Worm (Caenorhabditis elegans) whole organism, young adult: Measurements from ENCODE around the gene dhgd-1.

ENCODE experiments used
- B0035.1 ChIP-seq: sonication (generic microtip); optimal IDR thresholded peaks from 2 replicates; lab custom pipeline; 2016; ENCODE audit warnings: missing genetic modification characterization, mild to moderate bottlenecking, missing compliant biosample characterization, missing genotype, missing genetic modification reagents
- B0261.1 ChIP-seq: sonication (generic microtip); optimal IDR thresholded peaks from 2 replicates; lab custom pipeline; 2016; ENCODE audit warnings: mild to moderate bottlenecking, missing genetic modification characterization, moderate library complexity, missing compliant biosample characterization
- B0336.3 ChIP-seq: fragments of 200-800 bp; sonication (Bioruptor generic); IDR thresholded peaks from 2 replicates; pipeline ENCODE4 v1.3.6; 2022; ENCODE audit warnings: missing genetic modification characterization, missing compliant biosample characterization
- C06A6.2 ChIP-seq: fragments of 200-800 bp; sonication (Bioruptor generic); conservative IDR thresholded peaks from 2 replicates; pipeline ENCODE4 v1.3.6; 2022; ENCODE audit warnings: missing genetic modification characterization, missing compliant biosample characterization
- C17E4.6 ChIP-seq: fragments of 200-800 bp; sonication (Bioruptor generic); IDR thresholded peaks from 2 replicates; pipeline ENCODE4 v1.3.6; 2022; ENCODE audit warnings: missing genetic modification reagents, missing genetic modification characterization, missing compliant biosample characterization
- D2030.7 ChIP-seq: fragments of 200-800 bp; sonication (Bioruptor generic); IDR thresholded peaks from 2 replicates; pipeline ENCODE4 v1.3.6; 2022; ENCODE audit warnings: missing genetic modification reagents, missing genetic modification characterization, missing compliant biosample characterization
- F10E7.11 ChIP-seq: sonication (generic microtip); optimal IDR thresholded peaks from 2 replicates; lab custom pipeline; 2017; ENCODE audit warnings: mild to moderate bottlenecking, missing genetic modification characterization, moderate library complexity, missing compliant biosample characterization
- F23B12.7 ChIP-seq: sonication (generic microtip); optimal IDR thresholded peaks from 2 replicates; lab custom pipeline; 2017; ENCODE audit warnings: missing genetic modification characterization, mild to moderate bottlenecking, missing compliant biosample characterization, antibody characterized with exemption, moderate library complexity; ENCODE audit not compliant: insufficient read depth
- F37B4.10 ChIP-seq: fragments of 200-800 bp; sonication (Bioruptor generic); IDR thresholded peaks from 2 replicates; pipeline ENCODE4 v1.3.6; 2022; ENCODE audit warnings: missing genetic modification characterization, missing compliant biosample characterization
- F49E8.2 ChIP-seq: sonication (generic microtip); optimal IDR thresholded peaks from 3 replicates; lab custom pipeline; 2017; ENCODE audit warnings: missing genetic modification characterization, mild to moderate bottlenecking, missing compliant biosample characterization, antibody characterized with exemption, moderate library complexity; ENCODE audit not compliant: insufficient read depth
- F52B5.7 ChIP-seq: sonication (generic microtip); optimal IDR thresholded peaks from 2 replicates; lab custom pipeline; 2016; ENCODE audit warnings: mild to moderate bottlenecking, missing genetic modification characterization, missing compliant biosample characterization
- F55B11.4 ChIP-seq: sonication (generic microtip); optimal IDR thresholded peaks from 2 replicates; lab custom pipeline; 2016; ENCODE audit warnings: missing compliant biosample characterization, missing genetic modification characterization, borderline replicate concordance; ENCODE audit not compliant: insufficient read depth
- F57A8.1 ChIP-seq: fragments of 200-800 bp; sonication (Bioruptor generic); optimal IDR thresholded peaks from 2 replicates; lab custom pipeline; 2018; ENCODE audit warnings: mild to moderate bottlenecking, missing genetic modification characterization, moderate library complexity, missing compliant biosample characterization
- T26A5.8 ChIP-seq: sonication (generic microtip); optimal IDR thresholded peaks from 2 replicates; lab custom pipeline; 2016; ENCODE audit warnings: missing genetic modification characterization, missing compliant biosample characterization
- Y53F4B.3 ChIP-seq: fragments of 200-800 bp; sonication (Bioruptor generic); IDR thresholded peaks from 2 replicates; pipeline ENCODE4 v1.3.6; 2022; ENCODE audit warnings: missing genetic modification reagents, missing genetic modification characterization, missing compliant biosample characterization
- Y79H2A.3 ChIP-seq: fragments of 200-800 bp; sonication (Bioruptor generic); conservative IDR thresholded peaks from 2 replicates; pipeline ENCODE4 v1.3.6; 2022; ENCODE audit warnings: missing genetic modification reagents, missing genetic modification characterization, missing compliant biosample characterization
- ama-1 ChIP-seq, 3 experiments: fragments of 150-350 bp in 1 of 3; sonication (generic microtip) in 2 of 3; optimal IDR thresholded peaks; 2 replicates each; lab custom pipeline; 2014 to 2018; ENCODE audit warnings: missing biosample characterization in 2 of 3, missing genetic modification characterization in 2 of 3, missing genetic modification reagents in 2 of 3
- athp-1 ChIP-seq: sonication (generic microtip); optimal IDR thresholded peaks from 2 replicates; lab custom pipeline; 2017; ENCODE audit warnings: mild to moderate bottlenecking, missing genetic modification characterization, missing compliant biosample characterization
- attf-5 ChIP-seq: fragments of 200-800 bp; sonication (Bioruptor generic); optimal IDR thresholded peaks from 2 replicates; lab custom pipeline; 2018; ENCODE audit warnings: mild to moderate bottlenecking, missing genetic modification characterization, missing compliant biosample characterization
- cebp-1 ChIP-seq, 2 experiments: fragments of 200-800 bp in 1 of 2; sonication (Bioruptor generic) in 1 of 2; sonication (generic microtip) in 1 of 2; IDR thresholded peaks in 1 of 2; optimal IDR thresholded peaks in 1 of 2; 2 replicates each; pipeline versions ENCODE4 v1.3.6 to Lab custom; 2017 to 2022; ENCODE audit warnings: missing compliant biosample characterization in 2 of 2, missing genetic modification characterization in 2 of 2, mild to moderate bottlenecking in 1 of 2, missing genetic modification reagents in 1 of 2, moderate library complexity in 1 of 2
- ceh-100 ChIP-seq: fragments of 200-800 bp; sonication (Bioruptor generic); IDR thresholded peaks from 2 replicates; pipeline ENCODE4 v1.3.6; 2022; ENCODE audit warnings: missing genetic modification reagents, missing genetic modification characterization, missing compliant biosample characterization
- ceh-40 ChIP-seq: fragments of 200-800 bp; sonication (Bioruptor generic); IDR thresholded peaks from 2 replicates; pipeline ENCODE4 v1.3.6; 2022; ENCODE audit warnings: missing genetic modification characterization, missing compliant biosample characterization
- ceh-79 ChIP-seq: sonication (generic microtip); optimal IDR thresholded peaks from 2 replicates; lab custom pipeline; 2017; ENCODE audit warnings: mild to moderate bottlenecking, missing genetic modification characterization, missing compliant biosample characterization
- ceh-91 ChIP-seq: fragments of 200-800 bp; sonication (Bioruptor generic); IDR thresholded peaks from 2 replicates; pipeline ENCODE4 v1.3.6; 2022; ENCODE audit warnings: missing genetic modification reagents, missing genetic modification characterization, missing compliant biosample characterization
- egl-18 ChIP-seq: fragments of 200-800 bp; sonication (Bioruptor generic); IDR thresholded peaks from 2 replicates; pipeline ENCODE4 v1.3.6; 2022; ENCODE audit warnings: missing genetic modification reagents, missing genetic modification characterization, missing compliant biosample characterization
- ekl-4 ChIP-seq: fragments of 200-800 bp; sonication (Bioruptor generic); IDR thresholded peaks from 2 replicates; pipeline ENCODE4 v1.3.6; 2022; ENCODE audit warnings: missing genetic modification reagents, missing genetic modification characterization, missing compliant biosample characterization
- hlh-12 ChIP-seq: sonication (generic microtip); optimal IDR thresholded peaks from 2 replicates; lab custom pipeline; 2016; ENCODE audit warnings: missing genetic modification characterization, missing compliant biosample characterization
- hlh-26 ChIP-seq: fragments of 200-800 bp; sonication (Bioruptor generic); conservative IDR thresholded peaks from 2 replicates; pipeline ENCODE4 v1.3.6; 2022; ENCODE audit warnings: missing genetic modification reagents, missing genetic modification characterization, missing compliant biosample characterization
- hmg-20 ChIP-seq: fragments of 200-800 bp; sonication (Bioruptor generic); IDR thresholded peaks from 2 replicates; pipeline ENCODE4 v1.3.6; 2022; ENCODE audit warnings: missing genetic modification reagents, missing genetic modification characterization, missing compliant biosample characterization
- hrde-1 ChIP-seq: sonication (generic microtip); optimal IDR thresholded peaks from 2 replicates; lab custom pipeline; 2016; ENCODE audit warnings: missing genetic modification characterization, mild to moderate bottlenecking, missing compliant biosample characterization, moderate library complexity, missing genotype, missing genetic modification reagents, borderline replicate concordance
- let-526 ChIP-seq: fragments of 200-800 bp; sonication (Bioruptor generic); IDR thresholded peaks from 2 replicates; pipeline ENCODE4 v1.3.6; 2022; ENCODE audit warnings: missing genetic modification reagents, missing genetic modification characterization, missing compliant biosample characterization
- lsl-1 ChIP-seq: fragments of 200-800 bp; sonication (Bioruptor generic); optimal IDR thresholded peaks from 2 replicates; lab custom pipeline; 2018; ENCODE audit warnings: mild to moderate bottlenecking, missing genetic modification characterization, moderate library complexity, missing compliant biosample characterization
- madf-10 ChIP-seq: sonication (generic microtip); optimal IDR thresholded peaks from 2 replicates; lab custom pipeline; 2016; ENCODE audit warnings: mild to moderate bottlenecking, missing genetic modification characterization, missing compliant biosample characterization
- madf-6 ChIP-seq: fragments of 200-800 bp; sonication (Bioruptor generic); IDR thresholded peaks from 2 replicates; pipeline ENCODE4 v1.3.6; 2022; ENCODE audit warnings: missing genetic modification reagents, missing genetic modification characterization, missing compliant biosample characterization
- madf-8 ChIP-seq: fragments of 200-800 bp; sonication (Bioruptor generic); conservative IDR thresholded peaks from 2 replicates; pipeline ENCODE4 v1.3.6; 2022; ENCODE audit warnings: missing genetic modification reagents, missing genetic modification characterization, missing compliant biosample characterization
- mel-28 ChIP-seq: sonication (generic microtip); optimal IDR thresholded peaks from 2 replicates; lab custom pipeline; 2016; ENCODE audit warnings: borderline replicate concordance, mild to moderate bottlenecking, missing genetic modification characterization, missing compliant biosample characterization
- nfya-1 ChIP-seq: sonication (generic microtip); optimal IDR thresholded peaks from 2 replicates; lab custom pipeline; 2017; ENCODE audit warnings: antibody characterized with exemption, missing compliant biosample characterization, missing genetic modification characterization, borderline replicate concordance; ENCODE audit not compliant: insufficient read depth
- pbrm-1 ChIP-seq: fragments of 200-800 bp; sonication (Bioruptor generic); IDR thresholded peaks from 2 replicates; pipeline ENCODE4 v1.3.6; 2022; ENCODE audit warnings: missing genetic modification reagents, missing genetic modification characterization, missing compliant biosample characterization
- pha-4 ChIP-seq: fragments of 150-350 bp; sonication (generic microtip); optimal IDR thresholded peaks from 2 replicates; lab custom pipeline; 2014; ENCODE audit warnings: missing biosample characterization, missing genetic modification reagents, missing genetic modification characterization
- repo-1 ChIP-seq: sonication (generic microtip); optimal IDR thresholded peaks from 2 replicates; lab custom pipeline; 2017; ENCODE audit warnings: mild to moderate bottlenecking, missing genetic modification characterization, missing compliant biosample characterization
- tlf-1 ChIP-seq: fragments of 200-800 bp; sonication (Bioruptor generic); optimal IDR thresholded peaks from 2 replicates; lab custom pipeline; 2018; ENCODE audit warnings: mild to moderate bottlenecking, missing genetic modification characterization, missing compliant biosample characterization
- unc-62 ChIP-seq: fragments of 150-350 bp; optimal IDR thresholded peaks from 2 replicates; lab custom pipeline; 2014; ENCODE audit warnings: missing biosample characterization, missing genetic modification reagents, missing genetic modification characterization
- xnd-1 ChIP-seq: sonication (generic microtip); optimal IDR thresholded peaks from 2 replicates; lab custom pipeline; 2016; ENCODE audit warnings: missing genotype, missing genetic modification reagents, missing genetic modification characterization, missing compliant biosample characterization
- zfh-2 ChIP-seq: fragments of 200-800 bp; sonication (Bioruptor generic); conservative IDR thresholded peaks from 2 replicates; pipeline ENCODE4 v1.3.6; 2022; ENCODE audit warnings: missing genetic modification reagents, missing genetic modification characterization, missing compliant biosample characterization
- ztf-26 ChIP-seq: sonication (generic microtip); optimal IDR thresholded peaks from 2 replicates; lab custom pipeline; 2017; ENCODE audit warnings: missing genetic modification characterization, missing compliant biosample characterization
- ztf-3 ChIP-seq: fragments of 200-800 bp; sonication (Bioruptor generic); optimal IDR thresholded peaks from 2 replicates; lab custom pipeline; 2018; ENCODE audit warnings: mild to moderate bottlenecking, missing genetic modification characterization, missing compliant biosample characterization

The dhgd-1 gene

DNA sequence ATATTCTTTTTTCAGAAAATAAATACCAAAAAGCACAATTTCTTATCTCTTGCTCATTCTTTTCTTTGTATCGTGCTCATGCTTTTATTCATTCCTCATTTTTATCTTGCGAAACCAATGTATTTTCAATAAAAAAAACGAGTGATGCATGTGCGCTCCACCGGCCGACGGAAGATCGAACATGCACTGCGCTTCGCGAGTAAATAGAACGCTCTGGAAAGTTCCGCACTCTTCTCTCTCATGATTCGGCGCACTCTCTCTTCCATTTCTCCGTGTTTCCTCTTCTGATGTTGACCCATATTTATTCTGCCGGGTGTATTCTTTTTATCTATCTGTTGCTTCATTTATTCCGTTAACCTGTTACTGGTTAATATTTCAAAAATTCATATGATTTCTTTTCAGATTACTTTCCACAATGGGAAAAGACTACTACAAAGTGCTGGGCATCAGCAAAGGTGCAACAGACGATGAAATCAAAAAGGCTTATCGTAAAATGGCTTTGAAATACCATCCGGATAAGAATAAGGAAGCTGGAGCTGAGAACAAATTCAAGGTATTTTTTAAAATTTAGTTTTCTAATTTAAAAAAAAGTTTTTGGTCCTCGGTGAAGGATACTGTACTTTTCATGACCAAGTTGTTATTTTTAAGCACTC is 6.5 kb downstream of the dhgd-1 start, which contains the start of gene dnj-13 (continued):
- peak; percentile 98 for TF ChIP-seq ceh-79 (tag; lab: Kevin White, UChicago)
- peak; percentile 98 for TF ChIP-seq ekl-4 (GFP tag; lab: Robert Waterston, UW)
- TF ChIP-seq let-526 (GFP tag; lab: Robert Waterston, UW), result peak; percentile 98
- TF ChIP-seq attf-5 (GFP tag; lab: Kevin White, UChicago), result peak; percentile 85
- TF ChIP-seq pha-4 (tag; lab: Kevin White, UChicago), result peak; percentile 41
- TF ChIP-seq nfya-1 (tag; lab: Kevin White, UChicago), result no peak
- peak; percentile 70 for TF ChIP-seq ama-1 (optimal IDR thresholded peaks at IDR 0.05; lab: Kevin White, UChicago)
- peak in 1 of 2 experiments; percentile 28 for TF ChIP-seq ama-1 (GFP tag; optimal IDR thresholded peaks at IDR 0.05; lab: Kevin White, UChicago)
- peak; percentile 87 for TF ChIP-seq F23B12.7 (tag; lab: Kevin White, UChicago)
- TF ChIP-seq hmg-20, result peak; percentile 84
- peak; percentile 92 for TF ChIP-seq D2030.7
- TF ChIP-seq hlh-12 (tag; lab: Kevin White, UChicago), result no peak
- no peak for TF ChIP-seq xnd-1
- TF ChIP-seq T26A5.8 (tag; lab: Kevin White, UChicago), result peak; percentile 55
- peak; percentile 94 for TF ChIP-seq cebp-1 (GFP tag; IDR thresholded peaks at IDR 0.05; lab: Robert Waterston, UW)
- peak; percentile 97 for TF ChIP-seq cebp-1 (tag; optimal IDR thresholded peaks at IDR 0.05; lab: Kevin White, UChicago)
- TF ChIP-seq hrde-1 (tag; lab: Kevin White, UChicago), result peak; percentile 14
- peak; percentile 93 for TF ChIP-seq ceh-100
- TF ChIP-seq B0035.1 (tag; lab: Kevin White, UChicago), result peak; percentile 39
- peak; percentile 36; the same call in 1 of the 2 replicates for TF ChIP-seq Y53F4B.3 (GFP tag; lab: Robert Waterston, UW)
- peak; percentile 89 for TF ChIP-seq C06A6.2 (GFP tag; lab: Robert Waterston, UW)
- peak; percentile 96 for TF ChIP-seq ztf-26 (tag; lab: Kevin White, UChicago)
- TF ChIP-seq pbrm-1 (GFP tag; lab: Robert Waterston, UW), result peak; percentile 98
- peak; percentile 97 for TF ChIP-seq athp-1 (tag; lab: Kevin White, UChicago)
- peak; percentile 94 for TF ChIP-seq C17E4.6 (GFP tag; lab: Robert Waterston, UW)
- peak; percentile 94 for TF ChIP-seq madf-6 (GFP tag; lab: Robert Waterston, UW)
- TF ChIP-seq hlh-26, result no peak
- peak; percentile 77 for TF ChIP-seq madf-10
- TF ChIP-seq B0261.1, result peak; percentile 39
- TF ChIP-seq tlf-1 (GFP tag; lab: Kevin White, UChicago), result peak; percentile 96
- TF ChIP-seq B0336.3 (GFP tag; lab: Robert Waterston, UW), result peak; percentile 97
- TF ChIP-seq F52B5.7, result peak; percentile 95
- peak; percentile 78 for TF ChIP-seq F49E8.2 (tag; lab: Kevin White, UChicago)
- peak; percentile 83 for TF ChIP-seq ceh-91 (GFP tag; lab: Robert Waterston, UW)
- TF ChIP-seq unc-62 (GFP tag; lab: Kevin White, UChicago), result no peak
- peak; percentile 85 for TF ChIP-seq Y79H2A.3 (GFP tag; lab: Robert Waterston, UW)
- TF ChIP-seq lsl-1 (GFP tag; lab: Kevin White, UChicago), result peak; percentile 70
- TF ChIP-seq zfh-2 (GFP tag; lab: Robert Waterston, UW), result peak; percentile 86; the same call in 1 of the 2 replicates
- 0 out of 2 replicates have a peak, but pooled peaks have one; percentile 14 for TF ChIP-seq F37B4.10 (GFP tag; lab: Robert Waterston, UW)
- TF ChIP-seq F10E7.11 (tag; lab: Kevin White, UChicago), result peak; percentile 94
- TF ChIP-seq F57A8.1 (GFP tag; lab: Kevin White, UChicago), result peak; percentile 5
- no peak for TF ChIP-seq F55B11.4 (tag; lab: Kevin White, UChicago)
- peak; percentile 84 for TF ChIP-seq ztf-3 (GFP tag; lab: Kevin White, UChicago)
- peak; percentile 91 for TF ChIP-seq repo-1 (tag; lab: Kevin White, UChicago)
- peak; percentile 77 for TF ChIP-seq madf-8 (GFP tag; lab: Robert Waterston, UW)
- TF ChIP-seq egl-18, result peak; percentile 92
- peak; percentile 60 for TF ChIP-seq mel-28 (tag; lab: Kevin White, UChicago)
- TF ChIP-seq ceh-40 (GFP tag; lab: Robert Waterston, UW), result peak; percentile 86
